Fruit fly (Drosophila melanogaster): ENCODE data around the gene DIP-epsilon.

DNA sequence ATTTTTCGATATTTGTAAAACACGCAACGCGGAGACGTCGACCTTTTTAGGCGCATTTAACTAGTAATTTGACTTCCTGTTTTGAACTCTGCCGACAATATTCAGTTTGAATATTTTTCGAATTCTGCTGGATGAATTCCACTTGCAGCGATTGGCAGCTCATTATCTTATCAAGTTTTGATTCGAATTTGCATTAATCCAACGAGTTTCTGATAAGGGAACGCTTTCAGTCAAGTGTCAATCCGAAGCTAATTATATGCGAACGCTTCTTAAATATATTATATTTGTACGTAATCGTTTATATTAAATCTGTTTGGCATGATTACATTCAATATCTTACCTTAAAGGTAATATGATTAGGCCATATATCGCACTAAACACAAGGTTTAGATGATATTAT lies 62.8 kb downstream of the DIP-epsilon start, which contains the start of gene CG9497:
- TF ChIP-seq CG8301 (tag; optimal IDR thresholded peaks at IDR 0.05) (no peak), CG14655 (GFP tag; optimal IDR thresholded peaks at IDR 0.05) (no peak), Pif1A (GFP tag; optimal IDR thresholded peaks at IDR 0.05) (no peak), CG13204 (GFP tag; optimal IDR thresholded peaks at IDR 0.05) (no peak), CG34367 (tag; optimal IDR thresholded peaks at IDR 0.05) (no peak), CG17806 (tag; optimal IDR thresholded peaks at IDR 0.05) (no peak), EcR (GFP tag; optimal IDR thresholded peaks at IDR 0.05) (no peak), D1 (tag; optimal IDR thresholded peaks at IDR 0.05) (no peak)

All from whole organism, pupa.